Worm (Caenorhabditis elegans) whole organism, L1 larva: ENCODE results near the gene Y43F8C.9.

Experiments
- fkh-10 ChIP-seq: sonication (generic microtip); optimal IDR thresholded peaks from 2 replicates; lab custom pipeline; 2017; ENCODE audit warnings: missing biosample characterization, missing genetic modification reagents, missing genetic modification characterization
- snu-23 ChIP-seq: sonication (generic microtip); optimal IDR thresholded peaks from 2 replicates; lab custom pipeline; 2016; ENCODE audit warnings: missing genetic modification characterization, missing compliant biosample characterization
- sptf-1 ChIP-seq: fragments of 150-350 bp; optimal IDR thresholded peaks from 2 replicates; lab custom pipeline; 2014; ENCODE audit warnings: missing biosample characterization, missing genetic modification characterization
- ztf-4 ChIP-seq: fragments of 150-350 bp; optimal IDR thresholded peaks from 2 replicates; lab custom pipeline; 2014; ENCODE audit warnings: missing biosample characterization, missing genetic modification characterization

- TF ChIP-seq snu-23 (GFP tag; lab: Kevin White, UChicago) (no peak), fkh-10 (GFP tag; lab: Kevin White, UChicago) (no peak), sptf-1 (no peak), ztf-4 (tag; lab: Kevin White, UChicago) (no peak)
Observed at ce11 chrV:19672357-19672756, 26.5 kb downstream of the Y43F8C.9 start.
